Fruit fly (Drosophila melanogaster) whole organism, prepupa: Measurements from ENCODE around the gene CG14374.

Experiments used
- Blimp-1 ChIP-seq: fragments of 200-800 bp; sonication (Bioruptor generic); optimal IDR thresholded peaks from 3 replicates; lab custom pipeline; 2017; ENCODE audit warnings: missing biosample characterization, missing genetic modification characterization, mild to moderate bottlenecking, moderate library complexity, missing genetic modification reagents
- CG10631 ChIP-seq: fragments of 200-800 bp; sonication (Bioruptor generic); optimal IDR thresholded peaks from 2 replicates; lab custom pipeline; 2016; ENCODE audit warnings: missing biosample characterization, missing genetic modification characterization
- CG10669 ChIP-seq: fragments of 200-800 bp; sonication (Bioruptor generic); optimal IDR thresholded peaks from 3 replicates; lab custom pipeline; 2018; ENCODE audit warnings: missing biosample characterization, mild to moderate bottlenecking, missing genetic modification characterization, moderate library complexity
- CG11294 ChIP-seq: fragments of 200-800 bp; sonication (Bioruptor generic); IDR thresholded peaks from 2 replicates; pipeline ENCODE4 v1.3.6; 2022; ENCODE audit warnings: missing biosample characterization, missing genetic modification characterization
- CG15336 ChIP-seq: fragments of 200-800 bp; sonication (Bioruptor generic); IDR thresholded peaks from 2 replicates; pipeline ENCODE4 v1.3.6; 2022; ENCODE audit warnings: missing biosample characterization, missing genetic modification characterization
- CG16779 ChIP-seq: fragments of 200-800 bp; sonication (Bioruptor generic); optimal IDR thresholded peaks from 3 replicates; lab custom pipeline; 2017; ENCODE audit warnings: missing biosample characterization, mild to moderate bottlenecking, missing genetic modification characterization
- CG3032 ChIP-seq: fragments of 200-800 bp; optimal IDR thresholded peaks from 2 replicates; lab custom pipeline; 2019; ENCODE audit warnings: missing biosample characterization, mild to moderate bottlenecking, missing genetic modification characterization, moderate library complexity
- CG31627 ChIP-seq: fragments of 200-800 bp; sonication (Bioruptor generic); optimal IDR thresholded peaks from 3 replicates; lab custom pipeline; 2016; ENCODE audit warnings: missing biosample characterization, missing genetic modification characterization
- CG3919 ChIP-seq: fragments of 200-800 bp; sonication (Bioruptor generic); optimal IDR thresholded peaks from 3 replicates; lab custom pipeline; 2016; ENCODE audit warnings: missing biosample characterization, missing genetic modification characterization
- CG6163 ChIP-seq: fragments of 200-800 bp; sonication (Bioruptor generic); IDR thresholded peaks from 3 replicates; pipeline ENCODE4 v1.3.6; 2022; ENCODE audit warnings: missing biosample characterization, missing genetic modification characterization
- CG6276 ChIP-seq: fragments of 200-800 bp; sonication (Bioruptor generic); optimal IDR thresholded peaks from 2 replicates; lab custom pipeline; 2017; ENCODE audit warnings: missing biosample characterization, mild to moderate bottlenecking, missing genetic modification characterization
- CG7368 ChIP-seq: fragments of 200-800 bp; sonication (Bioruptor generic); optimal IDR thresholded peaks from 3 replicates; lab custom pipeline; 2016; ENCODE audit warnings: missing biosample characterization, missing genetic modification characterization
- CG8119 ChIP-seq: fragments of 200-800 bp; sonication (Bioruptor generic); IDR thresholded peaks from 3 replicates; pipeline ENCODE4 v1.3.6; 2022; ENCODE audit warnings: missing biosample characterization, missing genetic modification characterization
- CG8632 ChIP-seq: fragments of 200-800 bp; sonication (Bioruptor generic); optimal IDR thresholded peaks from 3 replicates; lab custom pipeline; 2016; ENCODE audit warnings: missing biosample characterization, missing genetic modification characterization
- CG9139 ChIP-seq: fragments of 200-800 bp; sonication (Bioruptor generic); optimal IDR thresholded peaks from 3 replicates; lab custom pipeline; 2017; ENCODE audit warnings: missing biosample characterization, mild to moderate bottlenecking, missing genetic modification characterization
- Eip78C ChIP-seq: fragments of 200-800 bp; sonication (Bioruptor generic); peaks from one replicate; lab custom pipeline; 2016; ENCODE audit warnings: missing biosample characterization, missing genetic modification characterization
- Eip93F ChIP-seq: fragments of 200-800 bp; sonication (Bioruptor generic); optimal IDR thresholded peaks from 2 replicates; lab custom pipeline; 2016; ENCODE audit warnings: missing biosample characterization, mild to moderate bottlenecking, missing genetic modification characterization
- Ets21C ChIP-seq: fragments of 200-800 bp; sonication (Bioruptor generic); optimal IDR thresholded peaks from 3 replicates; lab custom pipeline; 2016; ENCODE audit warnings: missing biosample characterization, missing genetic modification characterization
- Gug ChIP-seq: fragments of 200-800 bp; sonication (Bioruptor generic); IDR thresholded peaks from 2 replicates; pipeline ENCODE4 v1.3.6; 2022; ENCODE audit warnings: missing biosample characterization, missing genetic modification characterization
- Hr38 ChIP-seq: sonication (Bioruptor generic); optimal IDR thresholded peaks from 2 replicates; lab custom pipeline; 2016; ENCODE audit warnings: missing biosample characterization, missing genetic modification characterization
- Hr39 ChIP-seq: fragments of 200-800 bp; sonication (Bioruptor generic); optimal IDR thresholded peaks from 2 replicates; lab custom pipeline; 2016; ENCODE audit warnings: missing biosample characterization, missing genetic modification characterization
- Hr4 ChIP-seq: fragments of 200-800 bp; sonication (Bioruptor generic); optimal IDR thresholded peaks from 3 replicates; lab custom pipeline; 2016; ENCODE audit warnings: missing biosample characterization, missing genetic modification characterization
- Met ChIP-seq: fragments of 200-800 bp; sonication (Bioruptor generic); optimal IDR thresholded peaks from 3 replicates; lab custom pipeline; 2016; ENCODE audit warnings: missing biosample characterization, missing genetic modification characterization
- OdsH ChIP-seq: fragments of 200-800 bp; sonication (Bioruptor generic); optimal IDR thresholded peaks from 3 replicates; lab custom pipeline; 2016; ENCODE audit warnings: missing biosample characterization, missing genetic modification characterization
- Sox102F ChIP-seq: fragments of 200-800 bp; sonication (Bioruptor generic); optimal IDR thresholded peaks from 2 replicates; lab custom pipeline; 2016; ENCODE audit warnings: missing biosample characterization, mild to moderate bottlenecking, missing genetic modification characterization
- Sox15 ChIP-seq: fragments of 200-800 bp; sonication (Bioruptor generic); optimal IDR thresholded peaks from 3 replicates; lab custom pipeline; 2016; ENCODE audit warnings: missing biosample characterization, missing genetic modification characterization
- achi ChIP-seq: fragments of 200-800 bp; sonication (Bioruptor generic); optimal IDR thresholded peaks from 3 replicates; lab custom pipeline; 2016; ENCODE audit warnings: missing biosample characterization, missing genetic modification characterization
- acj6 ChIP-seq: fragments of 200-800 bp; sonication (Bioruptor generic); optimal IDR thresholded peaks from 3 replicates; lab custom pipeline; 2016; ENCODE audit warnings: missing biosample characterization, missing genetic modification characterization
- cyc ChIP-seq: fragments of 200-800 bp; sonication (Bioruptor generic); optimal IDR thresholded peaks from 3 replicates; lab custom pipeline; 2016; ENCODE audit warnings: missing biosample characterization, missing genetic modification characterization
- dac ChIP-seq: fragments of 200-800 bp; sonication (Bioruptor generic); optimal IDR thresholded peaks from 2 replicates; lab custom pipeline; 2017; ENCODE audit warnings: missing biosample characterization, mild to moderate bottlenecking, missing genetic modification characterization
- eg ChIP-seq: fragments of 200-800 bp; sonication (Bioruptor generic); IDR thresholded peaks from 3 replicates; pipeline ENCODE4 v1.3.6; 2022; ENCODE audit warnings: missing biosample characterization, missing genetic modification characterization
- esn ChIP-seq: fragments of 200-800 bp; sonication (Bioruptor generic); optimal IDR thresholded peaks from 2 replicates; lab custom pipeline; 2016; ENCODE audit warnings: missing biosample characterization, mild to moderate bottlenecking, missing genetic modification characterization, moderate library complexity
- fkh ChIP-seq: fragments of 200-800 bp; sonication (Bioruptor generic); optimal IDR thresholded peaks from 3 replicates; lab custom pipeline; 2017; ENCODE audit warnings: missing biosample characterization, mild to moderate bottlenecking, missing genetic modification characterization, moderate library complexity
- lz ChIP-seq: fragments of 200-800 bp; sonication (Bioruptor generic); optimal IDR thresholded peaks from 3 replicates; lab custom pipeline; 2016; ENCODE audit warnings: missing biosample characterization, missing genetic modification characterization
- net ChIP-seq: fragments of 200-800 bp; sonication (Bioruptor generic); optimal IDR thresholded peaks from 3 replicates; lab custom pipeline; 2016; ENCODE audit warnings: missing biosample characterization, missing genetic modification characterization
- pdm3 ChIP-seq: fragments of 200-800 bp; sonication (Bioruptor generic); optimal IDR thresholded peaks from 3 replicates; lab custom pipeline; 2016; ENCODE audit warnings: missing biosample characterization, missing genetic modification characterization
- spab ChIP-seq: fragments of 200-800 bp; sonication (Bioruptor generic); optimal IDR thresholded peaks from 2 replicates; lab custom pipeline; 2017; ENCODE audit warnings: missing biosample characterization, mild to moderate bottlenecking, missing genetic modification characterization, missing genetic modification reagents
- ss ChIP-seq, 2 experiments: fragments of 200-800 bp; sonication (Bioruptor generic); optimal IDR thresholded peaks; 2 replicates in 1 of 2; 3 replicates in 1 of 2; lab custom pipeline; 2017 to 2018; ENCODE audit warnings: mild to moderate bottlenecking in 2 of 2, missing biosample characterization in 2 of 2, missing genetic modification characterization in 2 of 2, moderate library complexity in 1 of 2
- topi ChIP-seq: fragments of 200-800 bp; sonication (Bioruptor generic); optimal IDR thresholded peaks from 3 replicates; lab custom pipeline; 2016; ENCODE audit warnings: missing biosample characterization, missing genetic modification characterization
- vri ChIP-seq: fragments of 200-800 bp; sonication (Bioruptor generic); optimal IDR thresholded peaks from 3 replicates; lab custom pipeline; 2016; ENCODE audit warnings: missing biosample characterization, mild to moderate bottlenecking, missing genetic modification characterization

Gene CG14374

DNA sequence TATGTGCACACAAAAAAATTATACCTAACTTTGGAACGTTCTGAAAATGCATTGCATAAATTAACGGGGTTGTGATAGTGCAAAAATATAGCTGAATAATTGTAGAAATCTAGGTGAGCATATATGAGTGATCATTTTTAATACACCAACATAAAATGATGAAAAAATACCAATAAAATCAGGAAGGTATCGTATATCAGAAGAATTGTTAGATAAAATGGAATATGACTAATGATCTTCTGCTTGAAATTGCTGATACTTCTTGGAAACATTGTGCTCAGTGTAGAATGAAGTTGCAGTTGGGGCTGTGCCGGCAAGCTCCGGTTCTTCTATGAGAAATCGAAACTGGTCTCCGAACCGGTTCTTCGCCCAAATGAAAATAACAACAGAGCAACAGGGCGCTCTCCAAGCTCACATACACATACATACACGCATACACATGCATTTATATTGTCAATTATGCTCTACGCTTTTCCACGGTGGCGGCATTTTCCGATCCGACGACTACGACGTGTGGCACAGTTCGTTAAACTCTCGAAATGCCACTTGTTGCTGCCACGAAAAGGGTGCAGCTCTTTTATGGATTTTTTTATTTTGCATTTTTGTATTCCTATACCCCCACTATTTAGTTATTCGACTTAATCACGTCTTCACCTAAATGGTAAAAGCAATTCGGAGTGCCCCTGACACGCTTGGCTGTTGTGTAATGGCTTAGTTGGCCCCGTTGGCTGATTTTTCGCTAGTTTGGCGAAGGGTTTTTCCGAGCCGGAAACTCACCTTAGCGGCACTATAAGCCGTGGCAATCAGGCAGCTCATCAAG is 4.2 kb upstream of the CG14374 start (continued):
- TF ChIP-seq CG10669 (peak; percentile 94), Hr4 (GFP tag; lab: Kevin White, UChicago) (peak; percentile 97), CG10631 (GFP tag; lab: Kevin White, UChicago) (peak; percentile 95), Sox15 (GFP tag; lab: Kevin White, UChicago) (peak; percentile 92), CG6276 (GFP tag; lab: Kevin White, UChicago) (peak; percentile 92), CG31627 (GFP tag; lab: Kevin White, UChicago) (peak; percentile 93), CG16779 (tag; lab: Kevin White, UChicago) (peak; percentile 90), Blimp-1 (GFP tag; lab: Kevin White, UChicago) (peak; percentile 91), achi (GFP tag; lab: Kevin White, UChicago) (peak; percentile 93), ss (GFP tag; optimal IDR thresholded peaks at IDR 0.05; lab: Kevin White, UChicago) (peak; percentile 91 to 93), CG6163 (GFP tag; lab: Robert Waterston, UW) (peak; percentile 88), OdsH (peak; percentile 96), CG3919 (GFP tag; lab: Kevin White, UChicago) (peak; percentile 91), esn (GFP tag; lab: Kevin White, UChicago) (peak; percentile 97), fkh (GFP tag; lab: Kevin White, UChicago) (peak; percentile 18), Eip93F (peak; percentile 51), Hr39 (GFP tag; lab: Kevin White, UChicago) (peak; percentile 94), acj6 (GFP tag; lab: Kevin White, UChicago) (peak; percentile 95), CG15336 (GFP tag; lab: Robert Waterston, UW) (peak; percentile 93), CG9139 (GFP tag; lab: Kevin White, UChicago) (peak; percentile 76), Met (GFP tag; lab: Kevin White, UChicago) (peak; percentile 95), Eip78C (GFP tag; lab: Kevin White, UChicago) (peak; percentile 99), pdm3 (GFP tag; lab: Kevin White, UChicago) (peak; percentile 97), Sox102F (GFP tag; lab: Kevin White, UChicago) (peak; percentile 95), lz (GFP tag; lab: Kevin White, UChicago) (peak; percentile 96), cyc (peak; percentile 89), topi (GFP tag; lab: Kevin White, UChicago) (peak; percentile 93), eg (GFP tag; lab: Robert Waterston, UW) (peak; percentile 85; the same call in 2 of the 3 replicates)

DNA sequence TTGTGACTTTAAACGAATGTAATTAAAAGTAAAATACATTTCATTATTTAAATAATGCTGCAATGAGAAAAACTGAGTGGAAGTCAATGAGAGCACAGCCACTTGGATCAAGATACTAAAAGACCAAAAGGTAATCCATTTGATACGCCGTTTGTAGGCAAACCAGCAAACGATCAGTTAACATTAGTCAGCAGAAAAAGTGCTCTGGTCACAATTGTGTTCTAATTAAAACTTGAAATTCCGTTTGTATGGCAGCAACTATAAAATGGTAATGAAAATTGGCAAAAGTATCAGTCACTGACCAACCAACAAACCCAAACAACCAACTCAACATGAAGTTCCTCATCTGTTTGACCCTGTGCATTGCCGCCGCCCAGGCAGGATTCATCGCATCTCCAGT is 595 bp upstream of the CG14374 start, which contains the start of gene CG14377:
Gene CG14377 (plus strand): TSS at position 301 of the 400 bp plus-strand sequence.
- no peak for TF ChIP-seq CG6276 (GFP tag; lab: Kevin White, UChicago)
- TF ChIP-seq CG7368 = no peak
- no peak for TF ChIP-seq Gug (GFP tag; lab: Robert Waterston, UW)
- TF ChIP-seq spab = no peak
- TF ChIP-seq achi (GFP tag; lab: Kevin White, UChicago) = no peak
- no peak for TF ChIP-seq CG9139 (GFP tag; lab: Kevin White, UChicago)
- no peak for TF ChIP-seq CG3032
- no peak for TF ChIP-seq Ets21C (GFP tag; lab: Kevin White, UChicago)
- no peak for TF ChIP-seq Eip93F
- TF ChIP-seq CG3919 (GFP tag; lab: Kevin White, UChicago) = no peak
- no peak for TF ChIP-seq eg (GFP tag; lab: Robert Waterston, UW)
- TF ChIP-seq OdsH = no peak
- TF ChIP-seq dac (GFP tag; lab: Kevin White, UChicago) = no peak
- TF ChIP-seq Hr39 (GFP tag; lab: Kevin White, UChicago) = no peak
- TF ChIP-seq Blimp-1 (GFP tag; lab: Kevin White, UChicago) = no peak

DNA sequence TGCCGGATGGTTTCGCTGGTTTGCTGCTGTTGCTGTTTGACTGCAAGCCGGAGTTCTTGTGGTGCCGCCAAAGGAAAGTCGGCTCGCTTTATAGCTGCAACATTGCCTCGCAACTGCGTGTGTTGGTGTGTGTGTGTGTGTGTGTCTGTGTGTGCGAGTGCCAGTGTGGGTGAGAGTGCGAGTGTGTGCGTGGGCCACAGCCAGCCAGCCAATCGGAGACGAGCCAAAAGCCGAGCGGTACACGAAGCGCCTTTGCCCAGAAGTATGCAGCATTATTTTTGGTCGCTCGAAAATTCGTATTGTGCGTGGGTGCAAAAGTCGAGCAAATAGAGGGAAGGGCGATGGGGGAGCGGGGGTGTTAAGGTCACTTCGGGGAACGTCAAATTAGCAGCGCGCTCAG is 1.8 kb downstream of the CG14374 start, which contains the start of gene CCHa2:
Gene CCHa2 (minus strand): TSS at position 65 of the 400 bp plus-strand sequence.
- TF ChIP-seq OdsH = no peak
- TF ChIP-seq CG11294 = no peak
- TF ChIP-seq Hr39 (GFP tag; lab: Kevin White, UChicago) = no peak
- no peak for TF ChIP-seq CG15336 (GFP tag; lab: Robert Waterston, UW)
- TF ChIP-seq net (GFP tag; lab: Kevin White, UChicago) = no peak
- no peak for TF ChIP-seq CG8119 (GFP tag; lab: Robert Waterston, UW)
- no peak for TF ChIP-seq Ets21C (GFP tag; lab: Kevin White, UChicago)
- no peak for TF ChIP-seq cyc
- TF ChIP-seq Sox102F (GFP tag; lab: Kevin White, UChicago) = no peak
- TF ChIP-seq CG3919 (GFP tag; lab: Kevin White, UChicago) = no peak
- no peak for TF ChIP-seq CG8632 (GFP tag; lab: Kevin White, UChicago)
- no peak for TF ChIP-seq vri (GFP tag; lab: Kevin White, UChicago)
- TF ChIP-seq Hr38 (GFP tag; lab: Kevin White, UChicago) = no peak
- TF ChIP-seq CG10669 = no peak
